Worm (Caenorhabditis elegans): ENCODE results near the gene col-146.

ce11 chrV:9661514-9661913, 31.8 kb downstream of the col-146 start, which contains the start of gene pitr-4:
- no peak for TF ChIP-seq pha-4 (tag; optimal IDR thresholded peaks at IDR 0.05)
- no peak for TF ChIP-seq ahr-1 (tag; optimal IDR thresholded peaks at IDR 0.05)
- no peak for TF ChIP-seq tbx-2 (tag; optimal IDR thresholded peaks at IDR 0.05)
